Worm (Caenorhabditis elegans) whole organism, late embryonic: ENCODE results near the gene fbxb-11.

Source experiments
- C08G9.2 ChIP-seq: sonication (generic microtip); optimal IDR thresholded peaks from 2 replicates; lab custom pipeline; 2016; ENCODE audit warnings: mild to moderate bottlenecking, missing genetic modification characterization, moderate library complexity, missing compliant biosample characterization
- C38D4.7 ChIP-seq: fragments of 200-800 bp; sonication (Bioruptor generic); optimal IDR thresholded peaks from 2 replicates; lab custom pipeline; 2018; ENCODE audit warnings: mild to moderate bottlenecking, missing genetic modification characterization, moderate library complexity, missing compliant biosample characterization
- K02D7.2 ChIP-seq: sonication (generic microtip); optimal IDR thresholded peaks from 2 replicates; lab custom pipeline; 2017; ENCODE audit warnings: mild to moderate bottlenecking, missing genetic modification characterization, missing compliant biosample characterization
- K09A11.1 ChIP-seq: sonication (generic microtip); optimal IDR thresholded peaks from 2 replicates; lab custom pipeline; 2017; ENCODE audit warnings: antibody characterized with exemption, mild to moderate bottlenecking, missing genetic modification characterization, missing compliant biosample characterization; ENCODE audit not compliant: insufficient read depth
- Y22D7AL.16 ChIP-seq: sonication (generic microtip); optimal IDR thresholded peaks from 2 replicates; lab custom pipeline; 2016; ENCODE audit warnings: missing genetic modification characterization, missing compliant biosample characterization
- ahr-1 ChIP-seq: sonication (generic microtip); optimal IDR thresholded peaks from 2 replicates; lab custom pipeline; 2016; ENCODE audit warnings: missing genetic modification characterization, missing compliant biosample characterization
- ceh-14 ChIP-seq: sonication (generic microtip); optimal IDR thresholded peaks from 2 replicates; lab custom pipeline; 2016; ENCODE audit warnings: missing genotype, missing genetic modification characterization, missing compliant biosample characterization
- ceh-30 ChIP-seq: fragments of 150-350 bp; optimal IDR thresholded peaks from 2 replicates; lab custom pipeline; 2014; ENCODE audit warnings: missing biosample characterization, missing genetic modification characterization
- ceh-31 ChIP-seq: sonication (generic microtip); optimal IDR thresholded peaks from 2 replicates; lab custom pipeline; 2016; ENCODE audit warnings: missing genetic modification characterization, missing compliant biosample characterization
- ceh-34 ChIP-seq: sonication (generic microtip); optimal IDR thresholded peaks from 2 replicates; lab custom pipeline; 2016; ENCODE audit warnings: mild to moderate bottlenecking, missing genetic modification characterization, missing compliant biosample characterization
- ceh-45 ChIP-seq: fragments of 200-800 bp; sonication (Bioruptor generic); IDR thresholded peaks from 2 replicates; pipeline ENCODE4 v1.3.6; 2022; ENCODE audit warnings: missing genetic modification reagents, missing genetic modification characterization, missing compliant biosample characterization
- ceh-48 ChIP-seq: sonication (generic microtip); optimal IDR thresholded peaks from 2 replicates; lab custom pipeline; 2016; ENCODE audit warnings: missing genetic modification characterization, inconsistent platforms, missing compliant biosample characterization
- ceh-9 ChIP-seq: sonication (generic microtip); optimal IDR thresholded peaks from 2 replicates; lab custom pipeline; 2016; ENCODE audit warnings: mild to moderate bottlenecking, missing genetic modification characterization, inconsistent platforms, missing compliant biosample characterization
- che-1 ChIP-seq: sonication (generic microtip); optimal IDR thresholded peaks from 2 replicates; lab custom pipeline; 2016; ENCODE audit warnings: mild to moderate bottlenecking, missing genetic modification characterization, missing compliant biosample characterization
- dve-1 ChIP-seq: sonication (generic microtip); optimal IDR thresholded peaks from 2 replicates; lab custom pipeline; 2017; ENCODE audit warnings: antibody characterized with exemption, mild to moderate bottlenecking, missing genetic modification characterization, missing compliant biosample characterization
- elt-4 ChIP-seq: sonication (generic microtip); optimal IDR thresholded peaks from 2 replicates; lab custom pipeline; 2016; ENCODE audit warnings: missing genetic modification characterization, missing compliant biosample characterization
- eyg-1 ChIP-seq: sonication (generic microtip); optimal IDR thresholded peaks from 2 replicates; lab custom pipeline; 2016; ENCODE audit warnings: missing genotype, missing genetic modification characterization, missing compliant biosample characterization
- fax-1 ChIP-seq: sonication (generic microtip); optimal IDR thresholded peaks from 2 replicates; lab custom pipeline; 2016; ENCODE audit warnings: missing genotype, missing genetic modification characterization, missing compliant biosample characterization
- fkh-10 ChIP-seq: fragments of 150-350 bp; optimal IDR thresholded peaks from 2 replicates; lab custom pipeline; 2014; ENCODE audit warnings: missing biosample characterization, missing genetic modification reagents, missing genetic modification characterization
- hlh-13 ChIP-seq: fragments of 200-800 bp; sonication (Bioruptor generic); optimal IDR thresholded peaks from 2 replicates; lab custom pipeline; 2018; ENCODE audit warnings: mild to moderate bottlenecking, missing genetic modification characterization, missing compliant biosample characterization
- hlh-6 ChIP-seq: sonication (generic microtip); optimal IDR thresholded peaks from 2 replicates; lab custom pipeline; 2016; ENCODE audit warnings: missing genotype, missing genetic modification characterization, missing compliant biosample characterization
- hlh-8 ChIP-seq: sonication (generic microtip); optimal IDR thresholded peaks from 2 replicates; lab custom pipeline; 2016; ENCODE audit warnings: missing genotype, missing genetic modification characterization, missing compliant biosample characterization
- lim-6 ChIP-seq: sonication (generic microtip); optimal IDR thresholded peaks from 2 replicates; lab custom pipeline; 2016; ENCODE audit warnings: missing genetic modification characterization, missing compliant biosample characterization
- mec-3 ChIP-seq: sonication (generic microtip); optimal IDR thresholded peaks from 2 replicates; lab custom pipeline; 2016; ENCODE audit warnings: borderline replicate concordance, missing genetic modification characterization, missing compliant biosample characterization
- npax-4 ChIP-seq: sonication (generic microtip); optimal IDR thresholded peaks from 2 replicates; lab custom pipeline; 2016; ENCODE audit warnings: missing genetic modification characterization, missing compliant biosample characterization
- pat-9 ChIP-seq: fragments of 200-800 bp; sonication (Bioruptor generic); optimal IDR thresholded peaks from 2 replicates; lab custom pipeline; 2018; ENCODE audit warnings: mild to moderate bottlenecking, missing genetic modification characterization, moderate library complexity, missing compliant biosample characterization
- pax-1 ChIP-seq: fragments of 150-350 bp; optimal IDR thresholded peaks from 2 replicates; lab custom pipeline; 2014; ENCODE audit warnings: missing biosample characterization, missing genetic modification characterization
- pha-2 ChIP-seq: sonication (generic microtip); optimal IDR thresholded peaks from 2 replicates; lab custom pipeline; 2017; ENCODE audit warnings: mild to moderate bottlenecking, missing genetic modification characterization, missing compliant biosample characterization
- pqm-1 ChIP-seq: sonication (generic microtip); optimal IDR thresholded peaks from 2 replicates; lab custom pipeline; 2016; ENCODE audit warnings: missing genetic modification characterization, missing compliant biosample characterization
- pros-1 ChIP-seq: fragments of 150-350 bp; optimal IDR thresholded peaks from 2 replicates; lab custom pipeline; 2014; ENCODE audit warnings: missing biosample characterization, missing genetic modification reagents, missing genetic modification characterization
- sox-2 ChIP-seq: fragments of 200-800 bp; sonication (Bioruptor generic); IDR thresholded peaks from 2 replicates; pipeline ENCODE4 v1.3.6; 2022; ENCODE audit warnings: missing genetic modification reagents, missing genetic modification characterization, missing compliant biosample characterization
- sox-4 ChIP-seq: sonication (generic microtip); optimal IDR thresholded peaks from 2 replicates; lab custom pipeline; 2017; ENCODE audit warnings: mild to moderate bottlenecking, missing genetic modification characterization, inconsistent platforms, missing compliant biosample characterization
- tbx-7 ChIP-seq: sonication (generic microtip); optimal IDR thresholded peaks from 2 replicates; lab custom pipeline; 2016; ENCODE audit warnings: missing genotype, missing genetic modification characterization, missing compliant biosample characterization
- unc-55 ChIP-seq: sonication (generic microtip); optimal IDR thresholded peaks from 2 replicates; lab custom pipeline; 2017; ENCODE audit warnings: missing biosample characterization, missing genetic modification reagents, missing genetic modification characterization
- unc-86 ChIP-seq: sonication (generic microtip); optimal IDR thresholded peaks from 2 replicates; lab custom pipeline; 2016; ENCODE audit warnings: missing genetic modification characterization, missing compliant biosample characterization
- zip-5 ChIP-seq: sonication (generic microtip); optimal IDR thresholded peaks from 2 replicates; lab custom pipeline; 2016; ENCODE audit warnings: missing genetic modification characterization, missing compliant biosample characterization
- ztf-16 ChIP-seq: sonication (generic microtip); optimal IDR thresholded peaks from 2 replicates; lab custom pipeline; 2017; ENCODE audit warnings: missing genetic modification characterization, missing compliant biosample characterization

fbxb-11 gene

ce11 chrII:1756582-1756981 is 32.2 kb downstream of the fbxb-11 start, which contains the start of gene fbxb-53:
Gene fbxb-53, plus strand, starts transcription at chrII:1756882.
- TF ChIP-seq lim-6 (tag; lab: Kevin White, UChicago), result no peak
- TF ChIP-seq Y22D7AL.16 (tag; lab: Kevin White, UChicago), result no peak
- no peak for TF ChIP-seq sox-4 (tag; lab: Kevin White, UChicago)
- no peak for TF ChIP-seq ceh-30 (tag; lab: Kevin White, UChicago)
- no peak for TF ChIP-seq fax-1 (tag; lab: Kevin White, UChicago)
- no peak for TF ChIP-seq che-1 (tag; lab: Kevin White, UChicago)

ce11 chrII:1757033-1757432 is 32.6 kb downstream of the fbxb-11 start, which contains the start of gene F36H5.10:
Gene F36H5.10, plus strand, starts transcription at chrII:1757333.
- TF ChIP-seq fax-1 (tag; lab: Kevin White, UChicago) (no peak), zip-5 (tag; lab: Kevin White, UChicago) (no peak), mec-3 (tag; lab: Kevin White, UChicago) (no peak), pros-1 (no peak), hlh-8 (tag; lab: Kevin White, UChicago) (no peak), ztf-16 (no peak), ceh-34 (tag; lab: Kevin White, UChicago) (no peak)

ce11 chrII:1759602-1760001 is 35.2 kb downstream of the fbxb-11 start, which contains the start of gene F36H5.18:
Gene F36H5.18, plus strand, starts transcription at chrII:1759902.
- no peak for TF ChIP-seq eyg-1
- no peak for TF ChIP-seq elt-4
- no peak for TF ChIP-seq pha-2
- no peak for TF ChIP-seq dve-1 (tag; lab: Kevin White, UChicago)
- TF ChIP-seq ceh-31 (tag; lab: Kevin White, UChicago), result no peak
- no peak for TF ChIP-seq pax-1
- no peak for TF ChIP-seq fkh-10 (GFP tag; lab: Kevin White, UChicago)
- TF ChIP-seq ceh-30 (tag; lab: Kevin White, UChicago), result no peak
- no peak for TF ChIP-seq ceh-9 (tag; lab: Kevin White, UChicago)
- TF ChIP-seq K02D7.2 (tag; lab: Kevin White, UChicago), result no peak
- no peak for TF ChIP-seq sox-2 (GFP tag; lab: Robert Waterston, UW)
- no peak for TF ChIP-seq unc-86
- TF ChIP-seq ceh-48 (tag; lab: Kevin White, UChicago), result no peak
- TF ChIP-seq C38D4.7 (GFP tag; lab: Kevin White, UChicago), result no peak

- TF ChIP-seq hlh-6, result no peak
- no peak for TF ChIP-seq eyg-1
- TF ChIP-seq hlh-13 (GFP tag; lab: Kevin White, UChicago), result no peak
- TF ChIP-seq npax-4 (tag; lab: Kevin White, UChicago), result no peak
- TF ChIP-seq elt-4, result no peak
- TF ChIP-seq pat-9, result no peak
- TF ChIP-seq ceh-14 (tag; lab: Kevin White, UChicago), result no peak
- TF ChIP-seq pqm-1 (tag; lab: Kevin White, UChicago), result no peak
- TF ChIP-seq sox-4 (tag; lab: Kevin White, UChicago), result no peak
- TF ChIP-seq C08G9.2 (tag; lab: Kevin White, UChicago), result no peak
- TF ChIP-seq tbx-7, result no peak
- no peak for TF ChIP-seq unc-86
- TF ChIP-seq C38D4.7 (GFP tag; lab: Kevin White, UChicago), result no peak
- TF ChIP-seq zip-5 (tag; lab: Kevin White, UChicago), result no peak
- TF ChIP-seq ceh-45 (GFP tag; lab: Robert Waterston, UW), result no peak
Measured at ce11 chrII:1761564-1761963, 37.1 kb downstream of the fbxb-11 start, which contains the start of gene F36H5.4. Gene F36H5.4, plus strand, starts transcription at chrII:1761864.

- TF ChIP-seq ztf-16, result no peak
- TF ChIP-seq ahr-1, result no peak
- TF ChIP-seq npax-4 (tag; lab: Kevin White, UChicago), result no peak
- no peak for TF ChIP-seq K09A11.1 (tag; lab: Kevin White, UChicago)
- no peak for TF ChIP-seq che-1 (tag; lab: Kevin White, UChicago)
- TF ChIP-seq unc-55 (GFP tag; lab: Kevin White, UChicago), result no peak
Measured at ce11 chrII:1763072-1763471, 38.7 kb downstream of the fbxb-11 start, which contains the start of gene math-28. Gene math-28, plus strand, starts transcription at chrII:1763372.
